Worm (Caenorhabditis elegans): Measurements from ENCODE around the gene Y62F5A.10.

The Y62F5A.10 gene

DNA sequence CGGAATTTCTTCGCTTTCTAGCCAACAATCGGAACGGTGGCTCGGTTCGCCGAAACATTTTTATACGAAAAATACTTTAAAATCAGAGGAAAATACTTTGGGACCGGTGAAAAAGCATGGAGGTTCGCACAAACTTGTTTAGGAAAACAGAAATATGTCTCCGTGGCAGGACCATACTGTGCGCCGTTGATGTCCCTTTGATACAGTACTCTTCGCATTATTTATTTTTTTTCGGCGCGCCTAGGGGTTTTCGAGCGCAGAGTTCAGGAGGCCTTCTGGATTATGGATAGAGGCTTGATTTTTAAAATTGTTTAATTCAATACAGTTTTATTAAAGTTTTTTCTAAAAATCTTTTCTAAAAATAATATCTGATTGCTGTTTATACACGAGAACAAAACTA, 23.3 kb downstream of the Y62F5A.10 start, which contains the start of gene F54D5.9:
Gene F54D5.9, minus strand, starts transcription at position 115 of the 400 bp plus-strand sequence.
- peak; percentile 14 for TF ChIP-seq lin-38 (GFP tag; IDR thresholded peaks at IDR 0.05)
- no peak for TF ChIP-seq egl-43 (GFP tag; IDR thresholded peaks at IDR 0.05)

DNA sequence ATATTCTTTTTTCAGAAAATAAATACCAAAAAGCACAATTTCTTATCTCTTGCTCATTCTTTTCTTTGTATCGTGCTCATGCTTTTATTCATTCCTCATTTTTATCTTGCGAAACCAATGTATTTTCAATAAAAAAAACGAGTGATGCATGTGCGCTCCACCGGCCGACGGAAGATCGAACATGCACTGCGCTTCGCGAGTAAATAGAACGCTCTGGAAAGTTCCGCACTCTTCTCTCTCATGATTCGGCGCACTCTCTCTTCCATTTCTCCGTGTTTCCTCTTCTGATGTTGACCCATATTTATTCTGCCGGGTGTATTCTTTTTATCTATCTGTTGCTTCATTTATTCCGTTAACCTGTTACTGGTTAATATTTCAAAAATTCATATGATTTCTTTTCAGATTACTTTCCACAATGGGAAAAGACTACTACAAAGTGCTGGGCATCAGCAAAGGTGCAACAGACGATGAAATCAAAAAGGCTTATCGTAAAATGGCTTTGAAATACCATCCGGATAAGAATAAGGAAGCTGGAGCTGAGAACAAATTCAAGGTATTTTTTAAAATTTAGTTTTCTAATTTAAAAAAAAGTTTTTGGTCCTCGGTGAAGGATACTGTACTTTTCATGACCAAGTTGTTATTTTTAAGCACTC, 24.0 kb downstream of the Y62F5A.10 start, which contains the start of gene dnj-13:
Gene dnj-13, plus strand, starts transcription at position 403 of the 653 bp plus-strand sequence.
- TF ChIP-seq madf-5 (GFP tag; IDR thresholded peaks at IDR 0.05) (peak; percentile 87 to 91; a peak in 3 of 4 replicates), mes-2 (tag; optimal IDR thresholded peaks at IDR 0.05; ENCODE audit: poor library complexity, severe bottlenecking) (peak; percentile 94), snpc-1.2 (GFP tag; IDR thresholded peaks at IDR 0.05) (peak; percentile 87), nhr-237 (tag; optimal IDR thresholded peaks at IDR 0.05) (no peak), mdl-1 (tag; optimal IDR thresholded peaks at IDR 0.05) (peak; percentile 75 to 76), ceh-28 (tag; optimal IDR thresholded peaks at IDR 0.05) (no peak), hif-1 (tag; optimal IDR thresholded peaks at IDR 0.05) (peak; percentile 77 to 92), F49E8.2 (tag; optimal IDR thresholded peaks at IDR 0.05; ENCODE audit: borderline replicate concordance) (peak; percentile 94), nhr-11 (tag; optimal IDR thresholded peaks at IDR 0.05) (peak; percentile 96), hmg-1.1 (GFP tag; IDR thresholded peaks at IDR 0.05) (peak; percentile 97), daf-16 (GFP tag; optimal IDR thresholded peaks at IDR 0.05) (peak; percentile 54 to 97), daf-16 (tag; optimal IDR thresholded peaks at IDR 0.05) (peak; percentile 79), lin-15B (tag; optimal IDR thresholded peaks at IDR 0.05) (no peak), mxl-3 (GFP tag; optimal IDR thresholded peaks at IDR 0.05) (peak; percentile 88), spr-1 (tag; optimal IDR thresholded peaks at IDR 0.05) (peak; percentile 95), fos-1 (tag; optimal IDR thresholded peaks at IDR 0.05) (no peak), ceh-82 (tag; optimal IDR thresholded peaks at IDR 0.05) (no peak), ztf-7 (tag; optimal IDR thresholded peaks at IDR 0.05) (peak; percentile 39), nhr-42 (GFP tag; IDR thresholded peaks at IDR 0.05) (peak; percentile 95), mep-1 (tag; optimal IDR thresholded peaks at IDR 0.05) (peak; percentile 96), ceh-44 (GFP tag; IDR thresholded peaks at IDR 0.05) (peak; percentile 92), lin-1 (GFP tag; IDR thresholded peaks at IDR 0.05) (peak; percentile 98), zag-1 (tag; optimal IDR thresholded peaks at IDR 0.05) (no peak), mxl-2 (GFP tag; conservative IDR thresholded peaks at IDR 0.05) (peak; percentile 55; the same call in 1 of the 2 replicates), dmd-8 (GFP tag; IDR thresholded peaks at IDR 0.05) (peak; percentile 84), ceh-32 (tag; optimal IDR thresholded peaks at IDR 0.05; ENCODE audit: poor library complexity) (peak; percentile 28), duxl-1 (tag; optimal IDR thresholded peaks at IDR 0.05; ENCODE audit: poor library complexity) (peak; percentile 95), tag-97 (GFP tag; IDR thresholded peaks at IDR 0.05) (peak; percentile 87; the same call in 1 of the 2 replicates), egl-27 (tag; optimal IDR thresholded peaks at IDR 0.05) (no peak), dmd-9 (GFP tag; IDR thresholded peaks at IDR 0.05) (peak; percentile 79), aha-1 (tag) (peak; percentile 88), nhr-25 (tag; optimal IDR thresholded peaks at IDR 0.05; ENCODE audit: borderline replicate concordance, insufficient read depth) (peak; percentile 68), unc-62 (GFP tag; optimal IDR thresholded peaks at IDR 0.05 in 1 of 2) (peak in 1 of 2 experiments; percentile 84), unc-62 (tag; optimal IDR thresholded peaks at IDR 0.05) (no peak), rbr-2 (tag; optimal IDR thresholded peaks at IDR 0.05) (peak; percentile 96), hlh-30 (tag; optimal IDR thresholded peaks at IDR 0.05; ENCODE audit: insufficient read depth) (peak; percentile 96), snpc-4 (tag; optimal IDR thresholded peaks at IDR 0.05) (no peak), ama-1 (optimal IDR thresholded peaks at IDR 0.05) (peak; percentile 71), mdt-29 (GFP tag; IDR thresholded peaks at IDR 0.05) (peak; percentile 100), dpl-1 (GFP tag; optimal IDR thresholded peaks at IDR 0.05) (peak; percentile 78), zip-2 (tag; optimal IDR thresholded peaks at IDR 0.05) (peak; percentile 79), dmd-6 (GFP tag; IDR thresholded peaks at IDR 0.05) (peak; percentile 95), D1046.2 (GFP tag; IDR thresholded peaks at IDR 0.05) (peak; percentile 88), daf-12 (tag; optimal IDR thresholded peaks at IDR 0.05) (no peak), zfp-2 (tag; optimal IDR thresholded peaks at IDR 0.05) (peak; percentile 73), daf-8 (GFP tag; IDR thresholded peaks at IDR 0.05) (no peak), lim-7 (GFP tag; IDR thresholded peaks at IDR 0.05) (peak; percentile 66)
